Worm (Caenorhabditis elegans) whole organism, L3 larva: ENCODE results near the gene col-156.

ENCODE experiments used
- egl-27 ChIP-seq: sonication (generic microtip); optimal IDR thresholded peaks from 4 replicates; lab custom pipeline; 2017; ENCODE audit warnings: missing biosample characterization, missing genetic modification reagents, missing genetic modification characterization
- elt-3 ChIP-seq, 3 experiments: fragments of 150-350 bp in 1 of 3; sonication (generic microtip) in 2 of 3; optimal IDR thresholded peaks; 2 replicates in 2 of 3; 4 replicates in 1 of 3; lab custom pipeline; 2014 to 2017; ENCODE audit warnings: missing biosample characterization in 3 of 3, missing genetic modification characterization in 3 of 3
- ztf-11 ChIP-seq: fragments of 150-350 bp; optimal IDR thresholded peaks from 2 replicates; lab custom pipeline; 2014; ENCODE audit warnings: missing biosample characterization, missing genetic modification characterization

- TF ChIP-seq ztf-11 (tag; lab: Kevin White, UChicago) (no peak), egl-27 (tag; lab: Kevin White, UChicago) (no peak), elt-3 (tag; optimal IDR thresholded peaks at IDR 0.05; lab: Kevin White, UChicago) (no peak)
Observed at ce11 chrV:11443503-11443902, 6.7 kb downstream of the col-156 start, which contains the start of gene F57B7.2.
